Worm (Caenorhabditis elegans) whole organism, young adult: Measurements from ENCODE around the gene F25E5.8.

Experiments
- B0336.3 ChIP-seq: fragments of 200-800 bp; sonication (Bioruptor generic); IDR thresholded peaks from 2 replicates; pipeline ENCODE4 v1.3.6; 2022; ENCODE audit warnings: missing genetic modification characterization, missing compliant biosample characterization
- D2030.7 ChIP-seq: fragments of 200-800 bp; sonication (Bioruptor generic); IDR thresholded peaks from 2 replicates; pipeline ENCODE4 v1.3.6; 2022; ENCODE audit warnings: missing genetic modification reagents, missing genetic modification characterization, missing compliant biosample characterization
- F33H1.4 ChIP-seq: fragments of 200-800 bp; sonication (Bioruptor generic); IDR thresholded peaks from 2 replicates; pipeline ENCODE4 v1.3.6; 2022; ENCODE audit warnings: missing genetic modification reagents, missing genetic modification characterization, missing compliant biosample characterization
- F55B11.4 ChIP-seq: sonication (generic microtip); optimal IDR thresholded peaks from 2 replicates; lab custom pipeline; 2016; ENCODE audit warnings: missing compliant biosample characterization, missing genetic modification characterization, borderline replicate concordance; ENCODE audit not compliant: insufficient read depth
- K11D2.4 ChIP-seq: fragments of 200-800 bp; sonication (Bioruptor generic); IDR thresholded peaks from 2 replicates; pipeline ENCODE4 v1.3.6; 2022; ENCODE audit warnings: missing genetic modification reagents, missing genetic modification characterization, missing compliant biosample characterization
- T26A5.8 ChIP-seq: sonication (generic microtip); optimal IDR thresholded peaks from 2 replicates; lab custom pipeline; 2016; ENCODE audit warnings: missing genetic modification characterization, missing compliant biosample characterization
- Y53F4B.3 ChIP-seq: fragments of 200-800 bp; sonication (Bioruptor generic); IDR thresholded peaks from 2 replicates; pipeline ENCODE4 v1.3.6; 2022; ENCODE audit warnings: missing genetic modification reagents, missing genetic modification characterization, missing compliant biosample characterization
- aptf-2 ChIP-seq: fragments of 200-800 bp; sonication (Bioruptor generic); conservative IDR thresholded peaks from 2 replicates; pipeline ENCODE4 v1.3.6; 2022; ENCODE audit warnings: missing genetic modification reagents, missing genetic modification characterization, missing compliant biosample characterization
- aptf-3 ChIP-seq: fragments of 200-800 bp; sonication (Bioruptor generic); IDR thresholded peaks from 2 replicates; pipeline ENCODE4 v1.3.6; 2022; ENCODE audit warnings: missing genetic modification characterization, missing compliant biosample characterization
- attf-3 ChIP-seq: fragments of 200-800 bp; sonication (Bioruptor generic); conservative IDR thresholded peaks from 2 replicates; pipeline ENCODE4 v1.3.6; 2022; ENCODE audit warnings: missing genetic modification reagents, missing genetic modification characterization, missing compliant biosample characterization
- bed-1 ChIP-seq: fragments of 200-800 bp; sonication (Bioruptor generic); IDR thresholded peaks from 2 replicates; pipeline ENCODE4 v1.3.6; 2022; ENCODE audit warnings: missing genetic modification reagents, missing genetic modification characterization, missing compliant biosample characterization
- bed-2 ChIP-seq: fragments of 200-800 bp; sonication (Bioruptor generic); IDR thresholded peaks from 2 replicates; pipeline ENCODE4 v1.3.6; 2022; ENCODE audit warnings: missing genetic modification reagents, missing genetic modification characterization, missing compliant biosample characterization
- ccch-3 ChIP-seq: fragments of 200-800 bp; sonication (Bioruptor generic); optimal IDR thresholded peaks from 2 replicates; lab custom pipeline; 2018; ENCODE audit warnings: mild to moderate bottlenecking, missing genetic modification characterization, missing compliant biosample characterization
- ceh-100 ChIP-seq: fragments of 200-800 bp; sonication (Bioruptor generic); IDR thresholded peaks from 2 replicates; pipeline ENCODE4 v1.3.6; 2022; ENCODE audit warnings: missing genetic modification reagents, missing genetic modification characterization, missing compliant biosample characterization
- ceh-40 ChIP-seq: fragments of 200-800 bp; sonication (Bioruptor generic); IDR thresholded peaks from 2 replicates; pipeline ENCODE4 v1.3.6; 2022; ENCODE audit warnings: missing genetic modification characterization, missing compliant biosample characterization
- ceh-79 ChIP-seq: sonication (generic microtip); optimal IDR thresholded peaks from 2 replicates; lab custom pipeline; 2017; ENCODE audit warnings: mild to moderate bottlenecking, missing genetic modification characterization, missing compliant biosample characterization
- ceh-91 ChIP-seq: fragments of 200-800 bp; sonication (Bioruptor generic); IDR thresholded peaks from 2 replicates; pipeline ENCODE4 v1.3.6; 2022; ENCODE audit warnings: missing genetic modification reagents, missing genetic modification characterization, missing compliant biosample characterization
- die-1 ChIP-seq: sonication (generic microtip); optimal IDR thresholded peaks from 2 replicates; lab custom pipeline; 2016; ENCODE audit warnings: missing genotype, mild to moderate bottlenecking, missing genetic modification characterization, missing compliant biosample characterization
- egl-18 ChIP-seq: fragments of 200-800 bp; sonication (Bioruptor generic); IDR thresholded peaks from 2 replicates; pipeline ENCODE4 v1.3.6; 2022; ENCODE audit warnings: missing genetic modification reagents, missing genetic modification characterization, missing compliant biosample characterization
- egl-44 ChIP-seq: fragments of 200-800 bp; sonication (Bioruptor generic); IDR thresholded peaks from 2 replicates; pipeline ENCODE4 v1.3.6; 2022; ENCODE audit warnings: missing genetic modification reagents, missing genetic modification characterization, missing compliant biosample characterization
- egrh-3 ChIP-seq: fragments of 200-800 bp; sonication (Bioruptor generic); IDR thresholded peaks from 2 replicates; pipeline ENCODE4 v1.3.6; 2022; ENCODE audit warnings: missing genetic modification reagents, missing genetic modification characterization, missing compliant biosample characterization
- fkh-3 ChIP-seq: sonication (generic microtip); optimal IDR thresholded peaks from 2 replicates; lab custom pipeline; 2016; ENCODE audit warnings: mild to moderate bottlenecking, missing genetic modification characterization, missing compliant biosample characterization
- hlh-26 ChIP-seq: fragments of 200-800 bp; sonication (Bioruptor generic); conservative IDR thresholded peaks from 2 replicates; pipeline ENCODE4 v1.3.6; 2022; ENCODE audit warnings: missing genetic modification reagents, missing genetic modification characterization, missing compliant biosample characterization
- hmg-20 ChIP-seq: fragments of 200-800 bp; sonication (Bioruptor generic); IDR thresholded peaks from 2 replicates; pipeline ENCODE4 v1.3.6; 2022; ENCODE audit warnings: missing genetic modification reagents, missing genetic modification characterization, missing compliant biosample characterization
- hsf-1 ChIP-seq: fragments of 200-800 bp; sonication (Bioruptor generic); IDR thresholded peaks from 2 replicates; pipeline ENCODE4 v1.3.6; 2022; ENCODE audit warnings: missing genetic modification reagents, missing genetic modification characterization, missing compliant biosample characterization
- let-607 ChIP-seq, 2 experiments: fragments of 200-800 bp in 1 of 2; sonication (Bioruptor generic) in 1 of 2; sonication (generic microtip) in 1 of 2; optimal IDR thresholded peaks; 2 replicates each; lab custom pipeline; 2016 to 2018; ENCODE audit warnings: mild to moderate bottlenecking in 2 of 2, missing compliant biosample characterization in 2 of 2, missing genetic modification characterization in 2 of 2, moderate library complexity in 2 of 2, missing genotype in 1 of 2
- lin-26 ChIP-seq: fragments of 200-800 bp; sonication (Bioruptor generic); IDR thresholded peaks from 2 replicates; pipeline ENCODE4 v1.3.6; 2022; ENCODE audit warnings: missing genetic modification reagents, missing genetic modification characterization, missing compliant biosample characterization
- lin-40 ChIP-seq: sonication (generic microtip); optimal IDR thresholded peaks from 2 replicates; lab custom pipeline; 2016; ENCODE audit warnings: missing genetic modification characterization, mild to moderate bottlenecking, missing compliant biosample characterization, missing genotype, missing genetic modification reagents
- lin-54 ChIP-seq: fragments of 200-800 bp; sonication (Bioruptor generic); optimal IDR thresholded peaks from 2 replicates; lab custom pipeline; 2018; ENCODE audit warnings: mild to moderate bottlenecking, missing genetic modification characterization, missing compliant biosample characterization
- lsy-27 ChIP-seq: sonication (generic microtip); optimal IDR thresholded peaks from 2 replicates; lab custom pipeline; 2017; ENCODE audit warnings: missing genetic modification characterization, mild to moderate bottlenecking, missing compliant biosample characterization, antibody characterized with exemption, missing genotype, borderline replicate concordance; ENCODE audit not compliant: insufficient read depth
- madf-3 ChIP-seq: fragments of 200-800 bp; sonication (Bioruptor generic); IDR thresholded peaks from 2 replicates; pipeline ENCODE4 v1.3.6; 2022; ENCODE audit warnings: missing genetic modification reagents, missing genetic modification characterization, missing compliant biosample characterization
- madf-8 ChIP-seq: fragments of 200-800 bp; sonication (Bioruptor generic); conservative IDR thresholded peaks from 2 replicates; pipeline ENCODE4 v1.3.6; 2022; ENCODE audit warnings: missing genetic modification reagents, missing genetic modification characterization, missing compliant biosample characterization
- mcd-1 ChIP-seq: fragments of 200-800 bp; sonication (Bioruptor generic); IDR thresholded peaks from 2 replicates; pipeline ENCODE4 v1.3.6; 2022; ENCODE audit warnings: missing genetic modification reagents, missing genetic modification characterization, missing compliant biosample characterization
- mes-4 ChIP-seq: sonication (generic microtip); optimal IDR thresholded peaks from 2 replicates; lab custom pipeline; 2016; ENCODE audit warnings: missing genotype, missing genetic modification characterization, missing compliant biosample characterization
- nhr-120 ChIP-seq: fragments of 200-800 bp; sonication (Bioruptor generic); IDR thresholded peaks from 2 replicates; pipeline ENCODE4 v1.3.6; 2022; ENCODE audit warnings: missing genetic modification characterization, missing compliant biosample characterization
- nhr-179 ChIP-seq: sonication (generic microtip); optimal IDR thresholded peaks from 2 replicates; lab custom pipeline; 2016; ENCODE audit warnings: mild to moderate bottlenecking, missing genetic modification characterization, missing compliant biosample characterization
- nhr-90 ChIP-seq: sonication (generic microtip); optimal IDR thresholded peaks from 2 replicates; lab custom pipeline; 2016; ENCODE audit warnings: missing genotype, mild to moderate bottlenecking, missing genetic modification characterization, missing compliant biosample characterization
- rec-8 ChIP-seq, 2 experiments: sonication (generic microtip); optimal IDR thresholded peaks; 2 replicates each; lab custom pipeline; 2016; ENCODE audit warnings: mild to moderate bottlenecking in 2 of 2, missing genetic modification characterization in 2 of 2, missing genetic modification reagents in 2 of 2, missing genotype in 2 of 2, missing biosample characterization in 1 of 2, missing compliant biosample characterization in 1 of 2, moderate library complexity in 1 of 2
- rpc-1 ChIP-seq, 2 experiments: fragments of 150-350 bp in 1 of 2; sonication (generic microtip) in 1 of 2; optimal IDR thresholded peaks; 2 replicates each; lab custom pipeline; 2014 to 2018; ENCODE audit warnings: missing biosample characterization in 1 of 2, missing genetic modification characterization in 1 of 2, missing genetic modification reagents in 1 of 2, missing genotype in 1 of 2
- sea-2 ChIP-seq: fragments of 200-800 bp; sonication (Bioruptor generic); IDR thresholded peaks from 2 replicates; pipeline ENCODE4 v1.3.6; 2022; ENCODE audit warnings: missing genetic modification characterization, missing compliant biosample characterization
- somi-1 ChIP-seq: fragments of 200-800 bp; sonication (Bioruptor generic); optimal IDR thresholded peaks from 2 replicates; lab custom pipeline; 2018; ENCODE audit warnings: mild to moderate bottlenecking, missing genetic modification characterization, missing compliant biosample characterization
- tbp1 ChIP-seq: fragments of 200-800 bp; sonication (Bioruptor generic); optimal IDR thresholded peaks from 2 replicates; lab custom pipeline; 2018; ENCODE audit warnings: mild to moderate bottlenecking, missing genetic modification characterization, missing compliant biosample characterization
- ztf-25 ChIP-seq: fragments of 200-800 bp; sonication (Bioruptor generic); IDR thresholded peaks from 2 replicates; pipeline ENCODE4 v1.3.6; 2022; ENCODE audit warnings: missing genetic modification reagents, missing genetic modification characterization, missing compliant biosample characterization
- ztf-26 ChIP-seq: sonication (generic microtip); optimal IDR thresholded peaks from 2 replicates; lab custom pipeline; 2017; ENCODE audit warnings: missing genetic modification characterization, missing compliant biosample characterization
- ztf-28 ChIP-seq: fragments of 200-800 bp; sonication (Bioruptor generic); IDR thresholded peaks from 2 replicates; pipeline ENCODE4 v1.3.6; 2022; ENCODE audit warnings: missing genetic modification reagents, missing genetic modification characterization, missing compliant biosample characterization
- ztf-6 ChIP-seq: fragments of 200-800 bp; sonication (Bioruptor generic); IDR thresholded peaks from 2 replicates; pipeline ENCODE4 v1.3.6; 2022; ENCODE audit warnings: missing genetic modification reagents, missing genetic modification characterization, missing compliant biosample characterization

Gene F25E5.8

DNA sequence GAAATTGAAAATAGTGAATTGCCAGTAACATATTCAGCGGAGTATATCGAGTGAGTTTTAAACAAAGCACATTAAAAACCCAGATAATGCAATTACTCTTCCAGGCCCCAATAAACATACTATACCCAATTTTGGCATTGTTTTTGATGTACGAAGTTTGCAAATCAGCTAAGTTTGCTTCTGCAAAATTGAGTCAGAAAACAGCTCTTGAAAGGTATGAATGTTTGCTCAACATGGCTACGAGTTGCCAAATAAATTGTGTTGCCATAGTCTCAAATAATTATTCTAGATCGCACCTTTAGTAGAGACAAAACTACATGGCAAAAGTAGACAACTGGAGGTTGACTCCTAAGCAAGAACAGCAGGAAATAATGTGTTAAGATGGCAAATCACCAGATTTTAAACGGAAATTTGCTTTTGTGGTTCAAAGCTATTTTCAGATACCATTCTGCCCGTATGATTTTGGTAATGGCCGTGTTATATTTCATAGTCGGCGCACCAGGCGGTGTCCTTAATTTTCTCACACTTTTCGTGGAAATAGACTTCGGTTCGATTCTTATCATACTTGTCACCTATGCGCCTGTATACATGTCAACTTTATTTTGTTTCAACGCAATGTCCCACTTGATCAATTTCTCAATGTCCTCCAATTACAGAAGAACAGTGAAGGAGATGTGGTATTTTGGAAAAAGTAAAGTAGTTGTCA is 3.1 kb upstream of the F25E5.8 start (continued):
- TF ChIP-seq lin-54 (GFP tag; lab: Kevin White, UChicago) (no peak), D2030.7 (GFP tag; lab: Robert Waterston, UW) (no peak), mcd-1 (no peak), ceh-91 (GFP tag; lab: Robert Waterston, UW) (no peak), bed-2 (GFP tag; lab: Robert Waterston, UW) (no peak), T26A5.8 (no peak)

DNA sequence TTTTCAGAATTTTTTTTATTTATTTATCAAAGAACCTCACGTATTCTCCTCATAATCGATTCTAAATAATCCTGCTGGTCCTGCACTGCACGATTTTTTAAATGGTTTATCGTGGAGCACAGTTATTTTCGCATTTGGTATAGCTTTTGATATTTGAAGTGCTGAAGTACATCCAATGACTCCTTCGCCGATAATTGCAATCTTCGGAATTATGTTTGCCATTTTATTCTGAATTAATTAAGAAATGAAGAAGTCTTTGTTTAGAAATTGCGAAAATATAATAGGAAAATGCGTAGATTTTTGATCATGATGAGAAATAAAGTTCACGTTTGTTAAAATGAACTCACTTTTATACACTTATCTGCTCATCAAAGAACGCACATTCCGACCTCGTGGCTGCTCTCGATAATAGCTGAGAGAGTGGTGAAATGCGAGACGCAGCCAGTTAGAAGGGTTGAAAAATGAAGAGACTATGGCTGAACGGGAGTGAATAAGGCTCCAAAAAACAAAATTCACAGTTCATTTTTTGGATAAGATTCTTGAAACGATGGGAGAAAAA is 846 bp upstream of the F25E5.8 start:
- no peak for TF ChIP-seq egl-18 (GFP tag; lab: Robert Waterston, UW)
- TF ChIP-seq ztf-28: no peak
- TF ChIP-seq fkh-3 (tag; lab: Kevin White, UChicago): no peak
- TF ChIP-seq lin-40 (tag; lab: Kevin White, UChicago): peak; percentile 26
- TF ChIP-seq ztf-6: no peak
- TF ChIP-seq F55B11.4 (tag; lab: Kevin White, UChicago): no peak
- TF ChIP-seq sea-2: no peak
- no peak for TF ChIP-seq ztf-25
- no peak for TF ChIP-seq Y53F4B.3
- no peak for TF ChIP-seq die-1
- no peak for TF ChIP-seq hmg-20 (GFP tag; lab: Robert Waterston, UW)
- TF ChIP-seq hsf-1: no peak
- no peak for TF ChIP-seq mes-4 (tag; lab: Kevin White, UChicago)
- no peak for TF ChIP-seq egrh-3 (GFP tag; lab: Robert Waterston, UW)
- no peak for TF ChIP-seq hlh-26 (GFP tag; lab: Robert Waterston, UW)
- TF ChIP-seq ztf-26 (tag; lab: Kevin White, UChicago): no peak
- TF ChIP-seq nhr-120 (GFP tag; lab: Robert Waterston, UW): no peak
- TF ChIP-seq lin-54 (GFP tag; lab: Kevin White, UChicago): peak; percentile 9
- no peak for TF ChIP-seq lsy-27 (tag; lab: Kevin White, UChicago)
- no peak for TF ChIP-seq nhr-90 (tag; lab: Kevin White, UChicago)
- no peak for TF ChIP-seq B0336.3 (GFP tag; lab: Robert Waterston, UW)
- TF ChIP-seq madf-3 (GFP tag; lab: Robert Waterston, UW): no peak
- 0 out of 2 replicates have a peak, but pooled peaks have one; percentile 30 for TF ChIP-seq K11D2.4 (GFP tag; lab: Robert Waterston, UW)
- no peak for TF ChIP-seq lin-26 (GFP tag; lab: Robert Waterston, UW)
- TF ChIP-seq ceh-79: no peak
- TF ChIP-seq let-607 (tag; optimal IDR thresholded peaks at IDR 0.05; lab: Kevin White, UChicago): no peak
- TF ChIP-seq ceh-40 (GFP tag; lab: Robert Waterston, UW): no peak
- TF ChIP-seq aptf-3 (GFP tag; lab: Robert Waterston, UW): no peak
- TF ChIP-seq madf-8: no peak
- TF ChIP-seq nhr-179 (tag; lab: Kevin White, UChicago): no peak
- no peak for TF ChIP-seq egl-44 (GFP tag; lab: Robert Waterston, UW)
- TF ChIP-seq attf-3 (GFP tag; lab: Robert Waterston, UW): no peak
- no peak for TF ChIP-seq T26A5.8
- TF ChIP-seq F33H1.4 (GFP tag; lab: Robert Waterston, UW): no peak
- no peak for TF ChIP-seq aptf-2 (GFP tag; lab: Robert Waterston, UW)
- peak; percentile 46 for TF ChIP-seq tbp1
- no peak for TF ChIP-seq rec-8 (tag; optimal IDR thresholded peaks at IDR 0.05; lab: Kevin White, UChicago)
- TF ChIP-seq ceh-100 (GFP tag; lab: Robert Waterston, UW): no peak
- TF ChIP-seq somi-1 (GFP tag; lab: Kevin White, UChicago): peak; percentile 50
- TF ChIP-seq ccch-3 (GFP tag; lab: Kevin White, UChicago): no peak
- TF ChIP-seq bed-1 (GFP tag; lab: Robert Waterston, UW): no peak
- TF ChIP-seq rpc-1 (optimal IDR thresholded peaks at IDR 0.05; lab: Kevin White, UChicago): no peak
- TF ChIP-seq rpc-1 (tag; optimal IDR thresholded peaks at IDR 0.05; lab: Kevin White, UChicago): no peak
